Worm (Caenorhabditis elegans): Measurements from ENCODE around the gene mig-6.

ce11 chrV:7830952-7831351 lies 3.9 kb downstream of the mig-6 start:
- TF ChIP-seq fos-1 (tag; optimal IDR thresholded peaks at IDR 0.05) = no peak
- TF ChIP-seq snpc-1.2 (GFP tag; IDR thresholded peaks at IDR 0.05) = no peak
- TF ChIP-seq nhr-10 (tag; optimal IDR thresholded peaks at IDR 0.05) = no peak
- TF ChIP-seq nhr-11 (tag; optimal IDR thresholded peaks at IDR 0.05) = no peak
- TF ChIP-seq egl-27 (tag; optimal IDR thresholded peaks at IDR 0.05) = no peak
